Worm (Caenorhabditis elegans): ENCODE results near the gene T09A5.4.

DNA sequence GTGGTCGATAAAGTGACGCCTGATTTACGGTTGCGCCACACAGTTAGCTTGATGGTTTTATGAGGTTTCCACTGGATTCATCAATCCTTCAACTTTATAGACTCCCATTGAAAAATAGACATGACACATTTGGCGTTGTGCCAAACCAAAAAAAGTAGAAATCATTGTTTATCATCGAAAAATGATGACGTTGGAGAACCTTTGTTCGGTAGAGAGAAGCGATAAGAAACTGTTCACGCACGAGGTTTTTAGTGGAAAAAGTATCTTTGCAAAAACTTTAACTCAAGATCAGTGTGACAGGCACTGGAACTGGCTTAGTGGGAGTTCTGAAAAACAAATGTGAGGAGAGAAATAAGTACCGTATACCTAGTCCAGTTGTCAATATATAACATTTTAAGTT is 32.3 kb upstream of the T09A5.4 start:
- TF ChIP-seq snpc-4 (tag; optimal IDR thresholded peaks at IDR 0.05) (no peak), aly-2 (tag; optimal IDR thresholded peaks at IDR 0.05) (no peak), lir-3 (tag; optimal IDR thresholded peaks at IDR 0.05) (no peak), Y5F2A.4 (GFP tag; optimal IDR thresholded peaks at IDR 0.05) (no peak), Y48G9A.11 (GFP tag; IDR thresholded peaks at IDR 0.05) (no peak), egl-27 (tag; optimal IDR thresholded peaks at IDR 0.05) (no peak), nhr-25 (tag; optimal IDR thresholded peaks at IDR 0.05; ENCODE audit: borderline replicate concordance, insufficient read depth) (no peak), mep-1 (tag; optimal IDR thresholded peaks at IDR 0.05) (no peak), mxl-3 (GFP tag; optimal IDR thresholded peaks at IDR 0.05) (no peak), daf-19 (GFP tag; conservative IDR thresholded peaks at IDR 0.05) (no peak)
